Worm (Caenorhabditis elegans): ENCODE measurements around the gene K02D10.1.

Gene K02D10.1

ce11 chrIII:8824556-8824955 lies 55.2 kb downstream of the K02D10.1 start:
- TF ChIP-seq lin-32 (GFP tag; optimal IDR thresholded peaks at IDR 0.05) (no peak), pha-4 (tag; optimal IDR thresholded peaks at IDR 0.05) (no peak), drap-1 (GFP tag; optimal IDR thresholded peaks at IDR 0.05) (no peak), tbx-8 (GFP tag; optimal IDR thresholded peaks at IDR 0.05) (no peak), mls-2 (tag; optimal IDR thresholded peaks at IDR 0.05) (no peak), hlh-1 (tag; optimal IDR thresholded peaks at IDR 0.05) (no peak), ceh-83 (GFP tag; optimal IDR thresholded peaks at IDR 0.05) (no peak), ham-2 (GFP tag; optimal IDR thresholded peaks at IDR 0.05) (no peak)

All from whole organism, mixed stage, embryonic.